Worm (Caenorhabditis elegans) whole organism, L4 larva: ENCODE data around the gene C18A11.3.

ENCODE experiments used
- D1046.2 ChIP-seq: fragments of 200-800 bp; sonication (Bioruptor generic); IDR thresholded peaks from 2 replicates; pipeline ENCODE4 v1.3.6; 2022; ENCODE audit warnings: missing genetic modification characterization, missing compliant biosample characterization
- F10B5.3 ChIP-seq: sonication (generic microtip); optimal IDR thresholded peaks from 2 replicates; lab custom pipeline; 2016; ENCODE audit warnings: mild to moderate bottlenecking, missing genetic modification characterization, missing compliant biosample characterization
- F26F4.8 ChIP-seq: fragments of 200-800 bp; sonication (Bioruptor generic); conservative IDR thresholded peaks from 2 replicates; pipeline ENCODE4 v1.3.6; 2022; ENCODE audit warnings: missing genetic modification characterization, missing compliant biosample characterization
- F37D6.2 ChIP-seq: sonication (generic microtip); optimal IDR thresholded peaks from 2 replicates; lab custom pipeline; 2016; ENCODE audit warnings: mild to moderate bottlenecking, missing genetic modification characterization, missing compliant biosample characterization
- F44E2.7 ChIP-seq: fragments of 200-800 bp; sonication (Bioruptor generic); IDR thresholded peaks from 2 replicates; pipeline ENCODE4 v2.1.2; 2022; ENCODE audit warnings: missing genetic modification characterization, missing compliant biosample characterization
- F49E8.2 ChIP-seq: sonication (generic microtip); optimal IDR thresholded peaks from 2 replicates; lab custom pipeline; 2016; ENCODE audit warnings: missing compliant biosample characterization, mild to moderate bottlenecking, missing genetic modification characterization, borderline replicate concordance
- Y48G9A.11 ChIP-seq: fragments of 200-800 bp; sonication (Bioruptor generic); IDR thresholded peaks from 2 replicates; pipeline ENCODE4 v1.3.6; 2022; ENCODE audit warnings: missing genetic modification reagents, missing genetic modification characterization, missing compliant biosample characterization
- Y75B8A.6 ChIP-seq: fragments of 200-800 bp; sonication (Bioruptor generic); IDR thresholded peaks from 2 replicates; pipeline ENCODE4 v1.3.6; 2022; ENCODE audit warnings: missing genetic modification reagents, missing genetic modification characterization, missing compliant biosample characterization
- arid-1 ChIP-seq: fragments of 200-800 bp; sonication (Bioruptor generic); conservative IDR thresholded peaks from 2 replicates; pipeline ENCODE4 v1.3.6; 2022; ENCODE audit warnings: missing genetic modification reagents, missing genetic modification characterization, missing compliant biosample characterization
- attf-4 ChIP-seq: sonication (generic microtip); optimal IDR thresholded peaks from 3 replicates; lab custom pipeline; 2017; ENCODE audit warnings: missing biosample characterization, missing genetic modification characterization
- ceh-20 ChIP-seq: fragments of 200-800 bp; sonication (Bioruptor generic); IDR thresholded peaks from 2 replicates; pipeline ENCODE4 v1.3.6; 2022; ENCODE audit warnings: missing genetic modification reagents, missing genetic modification characterization, missing compliant biosample characterization
- ceh-82 ChIP-seq: sonication (generic microtip); optimal IDR thresholded peaks from 2 replicates; lab custom pipeline; 2017; ENCODE audit warnings: missing biosample characterization, missing genetic modification characterization
- ces-1 ChIP-seq: fragments of 150-350 bp; sonication (generic microtip); optimal IDR thresholded peaks from 4 replicates; lab custom pipeline; 2014; ENCODE audit warnings: missing biosample characterization, missing genetic modification reagents, missing genetic modification characterization
- cey-2 ChIP-seq: sonication (generic microtip); optimal IDR thresholded peaks from 3 replicates; lab custom pipeline; 2017; ENCODE audit warnings: missing genetic modification characterization, mild to moderate bottlenecking, missing compliant biosample characterization, antibody characterized with exemption, borderline replicate concordance; ENCODE audit not compliant: insufficient read depth
- ctbp-1 ChIP-seq: fragments of 200-800 bp; sonication (Bioruptor generic); IDR thresholded peaks from 2 replicates; pipeline ENCODE4 v1.3.6; 2022; ENCODE audit warnings: missing genetic modification reagents, missing genetic modification characterization, missing compliant biosample characterization
- daf-12 ChIP-seq: fragments of 150-350 bp; optimal IDR thresholded peaks from 2 replicates; lab custom pipeline; 2014; ENCODE audit warnings: missing biosample characterization, missing genetic modification reagents, missing genetic modification characterization
- daf-16 ChIP-seq, 3 experiments: sonication (generic microtip); optimal IDR thresholded peaks; 2 replicates each; lab custom pipeline; 2016 to 2017; ENCODE audit warnings: missing genetic modification characterization in 3 of 3, missing genetic modification reagents in 3 of 3, mild to moderate bottlenecking in 2 of 3, missing compliant biosample characterization in 2 of 3, missing biosample characterization in 1 of 3, moderate library complexity in 1 of 3
- dmd-9 ChIP-seq: fragments of 200-800 bp; sonication (Bioruptor generic); IDR thresholded peaks from 2 replicates; pipeline ENCODE4 v1.3.6; 2022; ENCODE audit warnings: missing genetic modification reagents, missing genetic modification characterization, missing compliant biosample characterization
- dpl-1 ChIP-seq: fragments of 150-350 bp; optimal IDR thresholded peaks from 2 replicates; lab custom pipeline; 2014; ENCODE audit warnings: missing biosample characterization, missing genetic modification reagents, missing genetic modification characterization
- duxl-1 ChIP-seq: sonication (generic microtip); optimal IDR thresholded peaks from 2 replicates; lab custom pipeline; 2016; ENCODE audit warnings: mild to moderate bottlenecking, missing genetic modification characterization, moderate library complexity, missing compliant biosample characterization; ENCODE audit not compliant: poor library complexity
- egl-27 ChIP-seq: sonication (generic microtip); optimal IDR thresholded peaks from 3 replicates; lab custom pipeline; 2017; ENCODE audit warnings: missing biosample characterization, missing genetic modification reagents, missing genetic modification characterization
- egl-43 ChIP-seq: fragments of 200-800 bp; sonication (Bioruptor generic); IDR thresholded peaks from 2 replicates; pipeline ENCODE4 v1.3.6; 2022; ENCODE audit warnings: missing genetic modification reagents, missing genetic modification characterization, missing compliant biosample characterization
- fkh-10 ChIP-seq: fragments of 150-350 bp; optimal IDR thresholded peaks from 2 replicates; lab custom pipeline; 2014; ENCODE audit warnings: missing biosample characterization, missing genetic modification reagents, missing genetic modification characterization
- fos-1 ChIP-seq: fragments of 150-350 bp; optimal IDR thresholded peaks from 2 replicates; lab custom pipeline; 2014; ENCODE audit warnings: missing biosample characterization, missing genetic modification characterization
- gei-8 ChIP-seq: fragments of 200-800 bp; sonication (Bioruptor generic); optimal IDR thresholded peaks from 2 replicates; lab custom pipeline; 2018; ENCODE audit warnings: mild to moderate bottlenecking, missing genetic modification characterization, missing compliant biosample characterization
- hif-1 ChIP-seq, 2 experiments: sonication (generic microtip); optimal IDR thresholded peaks; 2 replicates each; lab custom pipeline; 2016 to 2017; ENCODE audit warnings: missing compliant biosample characterization in 2 of 2, missing genetic modification characterization in 2 of 2, missing genetic modification reagents in 2 of 2, missing genotype in 2 of 2, mild to moderate bottlenecking in 1 of 2
- hlh-11 ChIP-seq: fragments of 200-800 bp; sonication (Bioruptor generic); optimal IDR thresholded peaks from 2 replicates; lab custom pipeline; 2018; ENCODE audit warnings: mild to moderate bottlenecking, missing genetic modification characterization, missing compliant biosample characterization
- lin-1 ChIP-seq: fragments of 200-800 bp; sonication (Bioruptor generic); IDR thresholded peaks from 2 replicates; pipeline ENCODE4 v1.3.6; 2022; ENCODE audit warnings: missing genetic modification reagents, missing genetic modification characterization, missing compliant biosample characterization
- lin-38 ChIP-seq: fragments of 200-800 bp; sonication (Bioruptor generic); IDR thresholded peaks from 2 replicates; pipeline ENCODE4 v1.3.6; 2022; ENCODE audit warnings: missing genetic modification reagents, missing genetic modification characterization, missing compliant biosample characterization
- mdl-1 ChIP-seq, 2 experiments: fragments of 150-350 bp in 1 of 2; sonication (generic microtip) in 1 of 2; optimal IDR thresholded peaks; 2 replicates each; lab custom pipeline; 2014 to 2017; ENCODE audit warnings: missing biosample characterization in 2 of 2, missing genetic modification characterization in 2 of 2
- nhr-102 ChIP-seq: sonication (generic microtip); optimal IDR thresholded peaks from 2 replicates; lab custom pipeline; 2016; ENCODE audit warnings: mild to moderate bottlenecking, missing genetic modification characterization, moderate library complexity, missing compliant biosample characterization
- nhr-237 ChIP-seq: sonication (generic microtip); optimal IDR thresholded peaks from 2 replicates; lab custom pipeline; 2017; ENCODE audit warnings: missing biosample characterization, missing genetic modification characterization
- nhr-41 ChIP-seq: fragments of 200-800 bp; sonication (Bioruptor generic); IDR thresholded peaks from 2 replicates; pipeline ENCODE4 v1.3.6; 2022; ENCODE audit warnings: missing genetic modification reagents, missing genetic modification characterization, missing compliant biosample characterization
- nhr-42 ChIP-seq: fragments of 200-800 bp; sonication (Bioruptor generic); IDR thresholded peaks from 2 replicates; pipeline ENCODE4 v1.3.6; 2022; ENCODE audit warnings: missing genetic modification characterization, missing compliant biosample characterization
- pha-4 ChIP-seq, 2 experiments: fragments of 150-350 bp in 1 of 2; fragments of 200-800 bp in 1 of 2; sonication (Bioruptor generic) in 1 of 2; IDR thresholded peaks in 1 of 2; optimal IDR thresholded peaks in 1 of 2; 2 replicates each; pipeline versions ENCODE4 v1.3.6 to Lab custom; 2014 to 2022; ENCODE audit warnings: missing genetic modification characterization in 2 of 2, missing genetic modification reagents in 2 of 2, missing biosample characterization in 1 of 2, missing compliant biosample characterization in 1 of 2
- php-3 ChIP-seq: fragments of 200-800 bp; sonication (Bioruptor generic); IDR thresholded peaks from 2 replicates; pipeline ENCODE4 v1.3.6; 2022; ENCODE audit warnings: missing genetic modification reagents, missing genetic modification characterization, missing compliant biosample characterization
- rbr-2 ChIP-seq: sonication (generic microtip); optimal IDR thresholded peaks from 2 replicates; lab custom pipeline; 2016; ENCODE audit warnings: missing genotype, missing genetic modification characterization, missing compliant biosample characterization
- saeg-2 ChIP-seq: fragments of 200-800 bp; sonication (Bioruptor generic); IDR thresholded peaks from 2 replicates; pipeline ENCODE4 v1.3.6; 2022; ENCODE audit warnings: missing genetic modification reagents, missing genetic modification characterization, missing compliant biosample characterization
- set-16 ChIP-seq: fragments of 200-800 bp; sonication (Bioruptor generic); IDR thresholded peaks from 2 replicates; pipeline ENCODE4 v1.3.6; 2022; ENCODE audit warnings: missing genetic modification reagents, missing genetic modification characterization, missing compliant biosample characterization
- spr-1 ChIP-seq: sonication (generic microtip); optimal IDR thresholded peaks from 2 replicates; lab custom pipeline; 2016; ENCODE audit warnings: mild to moderate bottlenecking, missing genetic modification characterization, missing compliant biosample characterization
- spr-3 ChIP-seq: fragments of 200-800 bp; sonication (Bioruptor generic); optimal IDR thresholded peaks from 2 replicates; lab custom pipeline; 2018; ENCODE audit warnings: mild to moderate bottlenecking, missing genetic modification characterization, missing compliant biosample characterization
- unc-130 ChIP-seq: sonication (generic microtip); optimal IDR thresholded peaks from 2 replicates; lab custom pipeline; 2016; ENCODE audit warnings: missing genetic modification reagents, missing genetic modification characterization, missing compliant biosample characterization
- unc-62 ChIP-seq, 3 experiments: fragments of 150-350 bp in 1 of 3; sonication (generic microtip); optimal IDR thresholded peaks in 2 of 3; peaks in 1 of 3; 1 replicate in 1 of 3; 2 replicates in 2 of 3; lab custom pipeline; 2014 to 2017; ENCODE audit warnings: missing biosample characterization in 3 of 3, missing genetic modification characterization in 3 of 3, missing genetic modification reagents in 3 of 3, missing genotype in 1 of 3
- vab-7 ChIP-seq: fragments of 200-800 bp; sonication (Bioruptor generic); IDR thresholded peaks from 2 replicates; pipeline ENCODE4 v1.3.6; 2022; ENCODE audit warnings: missing genetic modification reagents, missing genetic modification characterization, missing compliant biosample characterization
- zag-1 ChIP-seq: fragments of 150-350 bp; optimal IDR thresholded peaks from 2 replicates; lab custom pipeline; 2014; ENCODE audit warnings: missing biosample characterization, missing genetic modification characterization
- zfp-2 ChIP-seq: sonication (generic microtip); optimal IDR thresholded peaks from 2 replicates; lab custom pipeline; 2016; ENCODE audit warnings: mild to moderate bottlenecking, missing genetic modification characterization, missing compliant biosample characterization
- zfp-3 ChIP-seq: fragments of 200-800 bp; sonication (Bioruptor generic); conservative IDR thresholded peaks from 2 replicates; pipeline ENCODE4 v1.3.6; 2022; ENCODE audit warnings: missing genetic modification reagents, missing genetic modification characterization, missing compliant biosample characterization
- zip-11 ChIP-seq: fragments of 200-800 bp; sonication (Bioruptor generic); IDR thresholded peaks from 2 replicates; pipeline ENCODE4 v1.3.6; 2022; ENCODE audit warnings: missing genetic modification characterization, missing compliant biosample characterization
- ztf-7 ChIP-seq: fragments of 150-350 bp; optimal IDR thresholded peaks from 2 replicates; lab custom pipeline; 2014; ENCODE audit warnings: missing biosample characterization, missing genetic modification characterization

Gene C18A11.3

DNA sequence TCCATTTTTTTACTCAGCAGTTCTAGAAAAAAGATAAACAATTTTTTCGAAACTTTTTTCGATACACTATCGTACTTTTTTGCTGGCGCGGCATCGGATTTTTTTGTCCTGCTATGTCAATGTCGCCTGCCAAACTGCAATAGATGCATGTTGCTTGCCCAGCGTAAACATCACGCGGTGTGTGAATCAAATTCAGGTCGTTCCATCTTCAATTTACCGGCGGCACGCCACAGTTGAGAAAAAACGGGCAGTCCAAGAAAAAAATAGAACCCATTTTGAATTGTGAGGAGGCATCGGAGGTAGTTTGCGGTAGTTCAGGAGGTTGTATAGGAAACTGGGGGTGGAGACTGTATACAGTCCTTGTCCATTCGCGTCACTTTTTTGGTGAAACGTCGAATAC lies 42.5 kb upstream of the C18A11.3 start (continued):
- TF ChIP-seq hlh-11 (peak; percentile 70), vab-7 (GFP tag; lab: Robert Waterston, UW) (no peak), php-3 (GFP tag; lab: Robert Waterston, UW) (no peak), zfp-2 (tag; lab: Kevin White, UChicago) (no peak), F26F4.8 (GFP tag; lab: Robert Waterston, UW) (no peak), Y48G9A.11 (GFP tag; lab: Robert Waterston, UW) (no peak), mdl-1 (tag; optimal IDR thresholded peaks at IDR 0.05; lab: Kevin White, UChicago) (peak in 1 of 2 experiments; percentile 55), nhr-41 (GFP tag; lab: Robert Waterston, UW) (no peak), egl-27 (no peak), Y75B8A.6 (GFP tag; lab: Robert Waterston, UW) (no peak), lin-38 (no peak), ceh-82 (tag; lab: Kevin White, UChicago) (no peak), cey-2 (tag; lab: Kevin White, UChicago) (no peak), F37D6.2 (tag; lab: Kevin White, UChicago) (no peak), ctbp-1 (GFP tag; lab: Robert Waterston, UW) (no peak), nhr-237 (no peak), arid-1 (GFP tag; lab: Robert Waterston, UW) (no peak), D1046.2 (peak; percentile 22; the same call in 1 of the 2 replicates), ztf-7 (tag; lab: Kevin White, UChicago) (no peak), F10B5.3 (no peak), unc-130 (GFP tag; lab: Kevin White, UChicago) (no peak), saeg-2 (GFP tag; lab: Robert Waterston, UW) (no peak), zag-1 (tag; lab: Kevin White, UChicago) (no peak), dmd-9 (GFP tag; lab: Robert Waterston, UW) (no peak), attf-4 (tag; lab: Kevin White, UChicago) (no peak), daf-16 (GFP tag; optimal IDR thresholded peaks at IDR 0.05; lab: Kevin White, UChicago) (no peak), daf-16 (tag; optimal IDR thresholded peaks at IDR 0.05; lab: Kevin White, UChicago) (peak; percentile 32), F49E8.2 (no peak), ces-1 (GFP tag; lab: Kevin White, UChicago) (no peak), zfp-3 (0 out of 2 replicates have a peak, but pooled peaks have one; percentile 27), hif-1 (tag; optimal IDR thresholded peaks at IDR 0.05; lab: Kevin White, UChicago) (peak in 1 of 2 experiments; percentile 5), fos-1 (tag; lab: Kevin White, UChicago) (no peak), duxl-1 (tag; lab: Kevin White, UChicago) (no peak), fkh-10 (no peak), rbr-2 (tag; lab: Kevin White, UChicago) (no peak), set-16 (GFP tag; lab: Robert Waterston, UW) (no peak), nhr-42 (GFP tag; lab: Robert Waterston, UW) (no peak), nhr-102 (tag; lab: Kevin White, UChicago) (no peak), ceh-20 (0 out of 2 replicates have a peak, but pooled peaks have one; percentile 26), lin-1 (GFP tag; lab: Robert Waterston, UW) (no peak), egl-43 (peak; percentile 42; the same call in 1 of the 2 replicates), zip-11 (GFP tag; lab: Robert Waterston, UW) (no peak), dpl-1 (GFP tag; lab: Kevin White, UChicago) (no peak), spr-1 (tag; lab: Kevin White, UChicago) (no peak), gei-8 (GFP tag; lab: Kevin White, UChicago) (no peak), unc-62 (GFP tag; optimal IDR thresholded peaks at IDR 0.05 in 1 of 2; lab: Kevin White, UChicago) (no peak), unc-62 (tag; optimal IDR thresholded peaks at IDR 0.05; lab: Kevin White, UChicago) (no peak), daf-12 (tag; lab: Kevin White, UChicago) (no peak), pha-4 (GFP tag; IDR thresholded peaks at IDR 0.05; lab: Robert Waterston, UW) (0 out of 2 replicates have a peak, but pooled peaks have one; percentile 6), pha-4 (tag; optimal IDR thresholded peaks at IDR 0.05; lab: Kevin White, UChicago) (peak; percentile 10), F44E2.7 (GFP tag; lab: Robert Waterston, UW) (no peak), spr-3 (no peak)
